Worm (Caenorhabditis elegans): ENCODE results near the gene hlh-34.

- no peak for TF ChIP-seq ama-1 (optimal IDR thresholded peaks at IDR 0.05)
- no peak for TF ChIP-seq hnd-1 (tag; optimal IDR thresholded peaks at IDR 0.05)
- TF ChIP-seq flt-1 (GFP tag; IDR thresholded peaks at IDR 0.05) = no peak
- no peak for TF ChIP-seq tra-4 (tag; optimal IDR thresholded peaks at IDR 0.05)
- no peak for TF ChIP-seq hmg-4 (GFP tag; optimal IDR thresholded peaks at IDR 0.05)
- no peak for TF ChIP-seq pes-1 (GFP tag; IDR thresholded peaks at IDR 0.05)
- TF ChIP-seq tbx-11 (GFP tag; IDR thresholded peaks at IDR 0.05) = no peak
- no peak for TF ChIP-seq B0310.2 (tag; optimal IDR thresholded peaks at IDR 0.05)
Observed at ce11 chrV:13687504-13687903, 19.7 kb downstream of the hlh-34 start.
